Worm (Caenorhabditis elegans) whole organism, L4 larva: Measurements from ENCODE around the gene B0524.6.

Experiments
- ZK546.5 ChIP-seq, 2 experiments: sonication (generic microtip); optimal IDR thresholded peaks; 2 replicates each; lab custom pipeline; 2017; ENCODE audit warnings: missing biosample characterization in 2 of 2, missing genetic modification characterization in 2 of 2
- dmd-9 ChIP-seq: fragments of 200-800 bp; sonication (Bioruptor generic); IDR thresholded peaks from 2 replicates; pipeline ENCODE4 v1.3.6; 2022; ENCODE audit warnings: missing genetic modification reagents, missing genetic modification characterization, missing compliant biosample characterization
- fkh-10 ChIP-seq: fragments of 150-350 bp; optimal IDR thresholded peaks from 2 replicates; lab custom pipeline; 2014; ENCODE audit warnings: missing biosample characterization, missing genetic modification reagents, missing genetic modification characterization
- fos-1 ChIP-seq: fragments of 150-350 bp; optimal IDR thresholded peaks from 2 replicates; lab custom pipeline; 2014; ENCODE audit warnings: missing biosample characterization, missing genetic modification characterization
- lin-15B ChIP-seq: fragments of 150-350 bp; sonication (generic microtip); optimal IDR thresholded peaks from 3 replicates; lab custom pipeline; 2014; ENCODE audit warnings: missing biosample characterization, missing genetic modification characterization
- lin-39 ChIP-seq: fragments of 150-350 bp; optimal IDR thresholded peaks from 2 replicates; lab custom pipeline; 2014; ENCODE audit warnings: missing biosample characterization, missing genetic modification reagents, missing genetic modification characterization
- lsy-2 ChIP-seq, 2 experiments: fragments of 150-350 bp in 1 of 2; sonication (generic microtip) in 1 of 2; optimal IDR thresholded peaks; 2 replicates each; lab custom pipeline; 2014 to 2017; ENCODE audit warnings: missing biosample characterization in 2 of 2, missing genetic modification characterization in 2 of 2
- mdl-1 ChIP-seq, 2 experiments: fragments of 150-350 bp in 1 of 2; sonication (generic microtip) in 1 of 2; optimal IDR thresholded peaks; 2 replicates each; lab custom pipeline; 2014 to 2017; ENCODE audit warnings: missing biosample characterization in 2 of 2, missing genetic modification characterization in 2 of 2
- skn-1 ChIP-seq: fragments of 150-350 bp; optimal IDR thresholded peaks from 2 replicates; lab custom pipeline; 2014; ENCODE audit warnings: missing biosample characterization, missing genetic modification characterization

DNA sequence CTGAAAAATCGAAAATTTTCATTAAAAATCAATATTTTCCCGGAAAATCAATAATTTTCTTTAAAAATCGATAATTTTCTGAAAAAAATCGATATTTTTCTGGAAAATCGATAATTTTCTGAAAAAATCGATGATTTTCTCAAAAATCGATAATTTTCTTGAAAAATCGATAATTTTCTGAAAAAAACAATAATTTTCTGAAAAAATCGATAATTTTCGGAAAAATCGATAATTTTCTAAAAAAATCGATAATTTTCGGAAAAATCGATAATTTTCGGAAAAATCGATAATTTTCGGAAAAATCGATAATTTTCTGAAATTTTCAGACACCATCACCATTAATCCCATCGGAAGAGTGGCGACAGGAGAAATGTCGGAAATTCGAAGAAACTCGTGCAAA, 26.5 kb downstream of the B0524.6 start:
- TF ChIP-seq mdl-1 (tag; optimal IDR thresholded peaks at IDR 0.05; lab: Kevin White, UChicago): no peak
- TF ChIP-seq lin-15B (tag; lab: Kevin White, UChicago): no peak
- no peak for TF ChIP-seq lsy-2 (tag; optimal IDR thresholded peaks at IDR 0.05; lab: Kevin White, UChicago)
- no peak for TF ChIP-seq dmd-9 (GFP tag; lab: Robert Waterston, UW)
- TF ChIP-seq fkh-10 (GFP tag; lab: Kevin White, UChicago): no peak
- TF ChIP-seq skn-1: no peak
- TF ChIP-seq fos-1 (tag; lab: Kevin White, UChicago): no peak
- TF ChIP-seq ZK546.5 (tag; optimal IDR thresholded peaks at IDR 0.05; lab: Kevin White, UChicago): no peak
- no peak for TF ChIP-seq lin-39 (tag; lab: Kevin White, UChicago)
